Worm (Caenorhabditis elegans): ENCODE data around the gene F49C5.5.

DNA sequence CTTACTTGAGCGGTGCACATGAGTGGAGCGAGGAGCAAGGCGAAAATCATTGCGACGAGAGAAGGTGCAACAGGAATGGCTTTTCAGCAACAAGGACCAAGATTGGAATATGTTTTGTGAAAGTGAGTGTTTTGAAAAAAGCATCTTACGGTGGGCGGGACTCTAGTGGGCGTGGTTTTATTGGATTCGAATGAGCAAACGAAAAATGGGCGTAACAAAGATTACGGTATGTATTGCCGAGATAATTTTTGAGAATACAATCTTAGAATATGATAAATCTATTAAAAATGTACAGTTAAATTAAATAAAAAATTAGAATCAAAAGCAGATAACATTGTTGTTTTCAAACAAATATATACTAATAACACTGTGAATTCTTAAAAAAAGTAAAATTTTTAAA lies 13.9 kb upstream of the F49C5.5 start, which contains the start of gene F49C5.12:
- TF ChIP-seq F13C5.2 (tag; optimal IDR thresholded peaks at IDR 0.05) (no peak), ama-1 (optimal IDR thresholded peaks at IDR 0.05) (no peak), ceh-13 (GFP tag; optimal IDR thresholded peaks at IDR 0.05) (no peak)
